Fruit fly (Drosophila melanogaster): ENCODE results near the gene CG17190.

DNA sequence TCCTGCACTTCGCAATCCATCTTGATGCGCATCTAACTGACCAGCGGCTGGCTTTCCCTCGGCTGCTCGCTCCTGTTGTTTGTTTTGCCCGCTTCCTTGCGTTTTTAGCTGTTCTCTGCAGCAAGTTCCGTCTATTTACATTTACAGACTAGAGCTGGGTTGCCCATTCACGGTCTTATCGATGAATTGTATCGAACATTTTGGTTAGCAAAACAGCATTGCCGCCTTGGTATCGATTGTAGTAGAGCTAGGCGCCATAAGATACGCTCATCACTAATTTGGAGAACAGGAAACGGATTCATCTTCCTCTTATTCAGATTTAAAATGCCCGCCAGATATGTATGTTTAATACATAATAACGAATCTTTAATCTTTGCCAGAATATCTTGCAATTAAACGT, 22.6 kb upstream of the CG17190 start, which contains the start of gene Regnase-1:
- no peak for TF ChIP-seq pan (optimal IDR thresholded peaks at IDR 0.05)
- no peak for TF ChIP-seq EcR (GFP tag; optimal IDR thresholded peaks at IDR 0.05)
- no peak for TF ChIP-seq CG8478 (optimal IDR thresholded peaks at IDR 0.05)

All from whole organism.